Worm (Caenorhabditis elegans) whole organism, L1 larva: ENCODE data around the gene fbxb-17.

Source experiments
- C34B4.2 ChIP-seq: sonication (generic microtip); optimal IDR thresholded peaks from 2 replicates; lab custom pipeline; 2017; ENCODE audit warnings: mild to moderate bottlenecking, missing genetic modification characterization, missing compliant biosample characterization
- aha-1 ChIP-seq: fragments of 150-350 bp; optimal IDR thresholded peaks from 2 replicates; lab custom pipeline; 2014; ENCODE audit warnings: missing biosample characterization, missing genetic modification characterization
- alr-1 ChIP-seq: fragments of 200-800 bp; sonication (Bioruptor generic); optimal IDR thresholded peaks from 2 replicates; lab custom pipeline; 2018; ENCODE audit warnings: borderline replicate concordance, mild to moderate bottlenecking, missing genetic modification characterization, missing compliant biosample characterization
- aly-2 ChIP-seq: fragments of 150-350 bp; optimal IDR thresholded peaks from 2 replicates; lab custom pipeline; 2014; ENCODE audit warnings: missing biosample characterization, missing genetic modification characterization
- ama-1 ChIP-seq: fragments of 150-350 bp; optimal IDR thresholded peaks from 2 replicates; lab custom pipeline; 2014
- blmp-1 ChIP-seq: fragments of 150-350 bp; optimal IDR thresholded peaks from 2 replicates; lab custom pipeline; 2014; ENCODE audit warnings: missing biosample characterization, missing genetic modification characterization
- ceh-82 ChIP-seq, 3 experiments: fragments of 150-350 bp in 1 of 3; sonication (generic microtip) in 2 of 3; optimal IDR thresholded peaks; 2 replicates each; lab custom pipeline; 2014 to 2017; ENCODE audit warnings: missing biosample characterization in 3 of 3, missing genetic modification characterization in 3 of 3
- ceh-88 ChIP-seq: fragments of 200-800 bp; sonication (Bioruptor generic); IDR thresholded peaks from 2 replicates; pipeline ENCODE4 v1.3.6; 2022; ENCODE audit warnings: missing genetic modification characterization, missing compliant biosample characterization
- ces-1 ChIP-seq: fragments of 150-350 bp; optimal IDR thresholded peaks from 2 replicates; lab custom pipeline; 2014; ENCODE audit warnings: missing biosample characterization, missing genetic modification reagents, missing genetic modification characterization
- dsc-1 ChIP-seq: sonication (generic microtip); optimal IDR thresholded peaks from 2 replicates; lab custom pipeline; 2016; ENCODE audit warnings: mild to moderate bottlenecking, missing genetic modification characterization, missing compliant biosample characterization
- efl-1 ChIP-seq, 4 experiments: fragments of 150-350 bp; optimal IDR thresholded peaks in 3 of 4; peaks in 1 of 4; 1 replicate in 1 of 4; 2 replicates in 3 of 4; lab custom pipeline; 2014; ENCODE audit warnings: missing biosample characterization in 2 of 4, missing genetic modification characterization in 2 of 4, missing genetic modification reagents in 2 of 4
- egl-13 ChIP-seq: sonication (generic microtip); optimal IDR thresholded peaks from 2 replicates; lab custom pipeline; 2016; ENCODE audit warnings: missing genotype, missing genetic modification reagents, missing genetic modification characterization, missing compliant biosample characterization
- elt-3 ChIP-seq, 6 experiments: fragments of 150-350 bp in 1 of 6; sonication (generic microtip); optimal IDR thresholded peaks; 2 replicates each; lab custom pipeline; 2017 to 2018; ENCODE audit warnings: missing biosample characterization in 6 of 6, missing genetic modification characterization in 6 of 6, inconsistent platforms in 1 of 6
- fkh-4 ChIP-seq: sonication (generic microtip); optimal IDR thresholded peaks from 2 replicates; lab custom pipeline; 2016; ENCODE audit warnings: missing compliant biosample characterization, missing genetic modification characterization, borderline replicate concordance
- fos-1 ChIP-seq: fragments of 150-350 bp; optimal IDR thresholded peaks from 2 replicates; lab custom pipeline; 2014; ENCODE audit warnings: missing biosample characterization, missing genetic modification characterization
- grh-1 ChIP-seq: fragments of 200-800 bp; sonication (Bioruptor generic); IDR thresholded peaks from 2 replicates; pipeline ENCODE4 v1.3.6; 2022; ENCODE audit warnings: missing genetic modification reagents, missing genetic modification characterization, missing compliant biosample characterization
- hlh-17 ChIP-seq: fragments of 200-800 bp; sonication (Bioruptor generic); optimal IDR thresholded peaks from 2 replicates; lab custom pipeline; 2018; ENCODE audit warnings: missing genetic modification characterization, mild to moderate bottlenecking, missing compliant biosample characterization, moderate library complexity, borderline replicate concordance
- isw-1 ChIP-seq: fragments of 200-800 bp; sonication (Bioruptor generic); IDR thresholded peaks from 2 replicates; pipeline ENCODE4 v1.3.6; 2022; ENCODE audit warnings: missing genetic modification characterization, missing compliant biosample characterization
- jun-1 ChIP-seq: fragments of 150-350 bp; optimal IDR thresholded peaks from 2 replicates; lab custom pipeline; 2014; ENCODE audit warnings: missing biosample characterization, missing genetic modification reagents, missing genetic modification characterization
- lin-14 ChIP-seq: fragments of 200-800 bp; sonication (Bioruptor generic); optimal IDR thresholded peaks from 2 replicates; lab custom pipeline; 2018; ENCODE audit warnings: mild to moderate bottlenecking, missing genetic modification characterization, moderate library complexity, missing compliant biosample characterization
- lin-39 ChIP-seq: fragments of 150-350 bp; optimal IDR thresholded peaks from 2 replicates; lab custom pipeline; 2014; ENCODE audit warnings: missing biosample characterization, missing genetic modification reagents, missing genetic modification characterization
- lsy-2 ChIP-seq, 2 experiments: fragments of 150-350 bp; optimal IDR thresholded peaks; 2 replicates each; lab custom pipeline; 2014; ENCODE audit warnings: missing biosample characterization in 2 of 2, missing genetic modification characterization in 2 of 2
- mdl-1 ChIP-seq, 2 experiments: fragments of 150-350 bp; optimal IDR thresholded peaks; 2 replicates each; lab custom pipeline; 2014 to 2017; ENCODE audit warnings: missing biosample characterization in 2 of 2, missing genetic modification characterization in 2 of 2, inconsistent platforms in 1 of 2
- mep-1 ChIP-seq: fragments of 150-350 bp; optimal IDR thresholded peaks from 2 replicates; lab custom pipeline; 2014; ENCODE audit warnings: missing biosample characterization, missing genetic modification characterization
- nhr-11 ChIP-seq: fragments of 150-350 bp; optimal IDR thresholded peaks from 2 replicates; lab custom pipeline; 2014; ENCODE audit warnings: missing biosample characterization, missing genetic modification characterization
- nhr-19 ChIP-seq: fragments of 200-800 bp; sonication (Bioruptor generic); conservative IDR thresholded peaks from 2 replicates; pipeline ENCODE4 v1.3.6; 2022; ENCODE audit warnings: missing genetic modification characterization, missing compliant biosample characterization
- nhr-237 ChIP-seq: fragments of 150-350 bp; optimal IDR thresholded peaks from 2 replicates; lab custom pipeline; 2014; ENCODE audit warnings: missing biosample characterization, missing genetic modification characterization
- nhr-28 ChIP-seq: fragments of 150-350 bp; optimal IDR thresholded peaks from 2 replicates; lab custom pipeline; 2014; ENCODE audit warnings: missing biosample characterization, missing genetic modification characterization
- nhr-84 ChIP-seq: sonication (generic microtip); optimal IDR thresholded peaks from 2 replicates; lab custom pipeline; 2017; ENCODE audit warnings: missing biosample characterization, missing genetic modification characterization
- nhr-85 ChIP-seq: sonication (generic microtip); peaks from one replicate; lab custom pipeline; 2016; ENCODE audit warnings: missing genetic modification characterization, inconsistent platforms, missing compliant biosample characterization
- nhr-90 ChIP-seq: sonication (generic microtip); optimal IDR thresholded peaks from 2 replicates; lab custom pipeline; 2016; ENCODE audit warnings: mild to moderate bottlenecking, missing genetic modification characterization, missing compliant biosample characterization; ENCODE audit not compliant: poor library complexity
- pag-3 ChIP-seq: sonication (generic microtip); optimal IDR thresholded peaks from 2 replicates; lab custom pipeline; 2017; ENCODE audit warnings: missing genetic modification characterization, mild to moderate bottlenecking, missing compliant biosample characterization, antibody characterized with exemption, borderline replicate concordance; ENCODE audit not compliant: insufficient read depth
- pax-3 ChIP-seq: fragments of 200-800 bp; sonication (Bioruptor generic); optimal IDR thresholded peaks from 2 replicates; lab custom pipeline; 2018; ENCODE audit warnings: mild to moderate bottlenecking, missing genetic modification characterization, moderate library complexity, missing compliant biosample characterization
- rnt-1 ChIP-seq: sonication (generic microtip); optimal IDR thresholded peaks from 2 replicates; lab custom pipeline; 2016; ENCODE audit warnings: mild to moderate bottlenecking, missing genetic modification characterization, moderate library complexity, missing compliant biosample characterization
- skn-1 ChIP-seq: fragments of 150-350 bp; optimal IDR thresholded peaks from 2 replicates; lab custom pipeline; 2014; ENCODE audit warnings: missing biosample characterization, missing genetic modification characterization
- sup-37 ChIP-seq: fragments of 200-800 bp; sonication (Bioruptor generic); optimal IDR thresholded peaks from 2 replicates; lab custom pipeline; 2018; ENCODE audit warnings: mild to moderate bottlenecking, missing genetic modification characterization, missing compliant biosample characterization
- unc-130 ChIP-seq: fragments of 150-350 bp; optimal IDR thresholded peaks from 2 replicates; lab custom pipeline; 2017; ENCODE audit warnings: missing biosample characterization, missing genetic modification characterization, inconsistent platforms
- unc-62 ChIP-seq: fragments of 150-350 bp; optimal IDR thresholded peaks from 2 replicates; lab custom pipeline; 2014; ENCODE audit warnings: missing biosample characterization, missing genetic modification reagents, missing genetic modification characterization
- unc-86 ChIP-seq: sonication (generic microtip); optimal IDR thresholded peaks from 2 replicates; lab custom pipeline; 2016; ENCODE audit warnings: missing genetic modification characterization, missing compliant biosample characterization
- zag-1 ChIP-seq: fragments of 150-350 bp; optimal IDR thresholded peaks from 2 replicates; lab custom pipeline; 2014; ENCODE audit warnings: missing biosample characterization, missing genetic modification characterization
- zip-4 ChIP-seq: fragments of 200-800 bp; sonication (Bioruptor generic); optimal IDR thresholded peaks from 2 replicates; lab custom pipeline; 2018; ENCODE audit warnings: mild to moderate bottlenecking, missing genetic modification characterization, moderate library complexity, missing compliant biosample characterization
- ztf-11 ChIP-seq, 2 experiments: sonication (generic microtip); optimal IDR thresholded peaks; 2 replicates each; lab custom pipeline; 2016 to 2017; ENCODE audit warnings: missing genetic modification characterization in 2 of 2, missing biosample characterization in 1 of 2, missing compliant biosample characterization in 1 of 2
- ztf-4 ChIP-seq: fragments of 150-350 bp; optimal IDR thresholded peaks from 2 replicates; lab custom pipeline; 2014; ENCODE audit warnings: missing biosample characterization, missing genetic modification characterization

The fbxb-17 gene

ce11 chrII:1663516-1663915, 12.7 kb upstream of the fbxb-17 start, which contains the start of gene duxl-1 (continued):
- TF ChIP-seq nhr-85 (peak; percentile 7), efl-1 (optimal IDR thresholded peaks at IDR 0.05; lab: Kevin White, UChicago) (peak in 1 of 2 experiments; percentile 37), efl-1 (GFP tag; optimal IDR thresholded peaks at IDR 0.05 in 1 of 2; lab: Kevin White, UChicago) (peak in 1 of 2 experiments; percentile 2), unc-62 (GFP tag; lab: Kevin White, UChicago) (no peak), nhr-237 (no peak), egl-13 (no peak), mdl-1 (tag; optimal IDR thresholded peaks at IDR 0.05; lab: Kevin White, UChicago) (peak in 1 of 2 experiments; percentile 12), lin-39 (tag; lab: Kevin White, UChicago) (no peak), blmp-1 (tag; lab: Kevin White, UChicago) (no peak), jun-1 (tag; lab: Kevin White, UChicago) (no peak), sup-37 (GFP tag; lab: Kevin White, UChicago) (no peak), nhr-84 (tag; lab: Kevin White, UChicago) (no peak), zip-4 (GFP tag; lab: Kevin White, UChicago) (no peak), nhr-11 (tag; lab: Kevin White, UChicago) (no peak), ceh-88 (no peak), pag-3 (tag; lab: Kevin White, UChicago) (no peak), lsy-2 (tag; optimal IDR thresholded peaks at IDR 0.05; lab: Kevin White, UChicago) (peak in 1 of 2 experiments; percentile 38), pax-3 (tag; lab: Kevin White, UChicago) (no peak), isw-1 (GFP tag; lab: Robert Waterston, UW) (no peak), hlh-17 (GFP tag; lab: Kevin White, UChicago) (no peak), nhr-19 (GFP tag; lab: Robert Waterston, UW) (no peak), ztf-11 (tag; optimal IDR thresholded peaks at IDR 0.05; lab: Kevin White, UChicago) (no peak), grh-1 (GFP tag; lab: Robert Waterston, UW) (no peak), ceh-82 (tag; optimal IDR thresholded peaks at IDR 0.05; lab: Kevin White, UChicago) (peak in 1 of 3 experiments; percentile 9), unc-86 (tag; lab: Kevin White, UChicago) (no peak), fos-1 (no peak), ces-1 (no peak), elt-3 (tag; optimal IDR thresholded peaks at IDR 0.05; lab: Kevin White, UChicago) (no peak), ama-1 (lab: Kevin White, UChicago) (no peak), aha-1 (tag; lab: Kevin White, UChicago) (no peak), unc-130 (tag; lab: Kevin White, UChicago) (no peak), nhr-28 (tag; lab: Kevin White, UChicago) (no peak), alr-1 (tag; lab: Kevin White, UChicago) (no peak), aly-2 (tag; lab: Kevin White, UChicago) (no peak), ztf-4 (tag; lab: Kevin White, UChicago) (no peak), dsc-1 (tag; lab: Kevin White, UChicago) (no peak), mep-1 (tag; lab: Kevin White, UChicago) (peak; percentile 18), C34B4.2 (tag; lab: Kevin White, UChicago) (no peak), skn-1 (no peak), zag-1 (no peak), lin-14 (peak; percentile 63), rnt-1 (tag; lab: Kevin White, UChicago) (peak; percentile 24), nhr-90 (tag; lab: Kevin White, UChicago) (peak; percentile 21), fkh-4 (tag; lab: Kevin White, UChicago) (no peak)
